Fruit fly (Drosophila melanogaster) whole organism, pupa: ENCODE measurements around the gene nxf2.

Experiments
- CG10348 ChIP-seq: fragments of 200-800 bp; sonication (Bioruptor generic); IDR thresholded peaks from 2 replicates; pipeline ENCODE4 v1.3.6; 2022; ENCODE audit warnings: missing biosample characterization, missing genetic modification characterization
- CG12605 ChIP-seq: fragments of 200-800 bp; sonication (Bioruptor generic); IDR thresholded peaks from 2 replicates; pipeline ENCODE4 v1.3.6; 2022; ENCODE audit warnings: missing biosample characterization, missing genetic modification characterization
- CG13204 ChIP-seq: fragments of 200-800 bp; sonication (Bioruptor generic); optimal IDR thresholded peaks from 2 replicates; lab custom pipeline; 2018; ENCODE audit warnings: missing biosample characterization, mild to moderate bottlenecking, missing genetic modification characterization, moderate library complexity
- CG14655 ChIP-seq: fragments of 200-800 bp; sonication (Bioruptor generic); optimal IDR thresholded peaks from 3 replicates; lab custom pipeline; 2017; ENCODE audit warnings: mild to moderate bottlenecking, missing biosample characterization, missing genetic modification reagents, missing genetic modification characterization
- CG15710 ChIP-seq: fragments of 200-800 bp; sonication (Bioruptor generic); optimal IDR thresholded peaks from 2 replicates; lab custom pipeline; 2018; ENCODE audit warnings: missing biosample characterization, mild to moderate bottlenecking, missing genetic modification characterization, moderate library complexity
- CG17806 ChIP-seq: fragments of 200-800 bp; sonication (Bioruptor generic); optimal IDR thresholded peaks from 2 replicates; lab custom pipeline; 2018; ENCODE audit warnings: missing biosample characterization, mild to moderate bottlenecking, missing genetic modification characterization, moderate library complexity
- CG32121 ChIP-seq: fragments of 200-800 bp; sonication (Bioruptor generic); IDR thresholded peaks from 2 replicates; pipeline ENCODE4 v1.3.6; 2022; ENCODE audit warnings: missing biosample characterization, missing genetic modification characterization
- CG34367 ChIP-seq: fragments of 200-800 bp; sonication (Bioruptor generic); optimal IDR thresholded peaks from 2 replicates; lab custom pipeline; 2018; ENCODE audit warnings: missing biosample characterization, mild to moderate bottlenecking, missing genetic modification characterization
- CG4496 ChIP-seq: fragments of 200-800 bp; sonication (Bioruptor generic); IDR thresholded peaks from 3 replicates; pipeline ENCODE4 v1.3.6; 2022; ENCODE audit warnings: missing biosample characterization, missing genetic modification characterization
- CG8159 ChIP-seq: fragments of 200-800 bp; sonication (Bioruptor generic); optimal IDR thresholded peaks from 3 replicates; lab custom pipeline; 2018; ENCODE audit warnings: missing biosample characterization, mild to moderate bottlenecking, missing genetic modification characterization, moderate library complexity
- CG8301 ChIP-seq: fragments of 200-800 bp; sonication (Bioruptor generic); optimal IDR thresholded peaks from 2 replicates; lab custom pipeline; 2018; ENCODE audit warnings: missing biosample characterization, mild to moderate bottlenecking, missing genetic modification characterization
- CG9948 ChIP-seq: fragments of 200-800 bp; sonication (Bioruptor generic); optimal IDR thresholded peaks from 2 replicates; lab custom pipeline; 2018; ENCODE audit warnings: missing biosample characterization, mild to moderate bottlenecking, missing genetic modification characterization, moderate library complexity
- D1 ChIP-seq: fragments of 200-800 bp; sonication (Bioruptor generic); optimal IDR thresholded peaks from 2 replicates; lab custom pipeline; 2018; ENCODE audit warnings: missing biosample characterization, mild to moderate bottlenecking, missing genetic modification characterization, moderate library complexity
- EcR ChIP-seq: fragments of 200-800 bp; sonication (Bioruptor generic); optimal IDR thresholded peaks from 3 replicates; lab custom pipeline; 2019; ENCODE audit warnings: missing biosample characterization, missing genetic modification characterization, mild to moderate bottlenecking, moderate library complexity, missing genetic modification reagents
- Ets98B ChIP-seq: fragments of 200-800 bp; sonication (Bioruptor generic); IDR thresholded peaks from 2 replicates; pipeline ENCODE4 v1.3.6; 2022; ENCODE audit warnings: missing biosample characterization, missing genetic modification characterization
- Pif1A ChIP-seq: fragments of 200-800 bp; sonication (Bioruptor generic); optimal IDR thresholded peaks from 3 replicates; lab custom pipeline; 2016; ENCODE audit warnings: missing biosample characterization, missing genetic modification characterization
- Pif1B ChIP-seq: fragments of 200-800 bp; sonication (Bioruptor generic); optimal IDR thresholded peaks from 3 replicates; lab custom pipeline; 2016; ENCODE audit warnings: missing biosample characterization, missing genetic modification characterization
- Snoo ChIP-seq: fragments of 200-800 bp; sonication (Bioruptor generic); optimal IDR thresholded peaks from 3 replicates; lab custom pipeline; 2017; ENCODE audit warnings: missing biosample characterization, mild to moderate bottlenecking, missing genetic modification characterization, inconsistent platforms
- fd96Ca ChIP-seq: fragments of 200-800 bp; sonication (Bioruptor generic); IDR thresholded peaks from 3 replicates; pipeline ENCODE4 v1.3.6; 2022; ENCODE audit warnings: missing biosample characterization, missing genetic modification characterization
- gl ChIP-seq: fragments of 200-800 bp; sonication (Bioruptor generic); optimal IDR thresholded peaks from 2 replicates; lab custom pipeline; 2018; ENCODE audit warnings: missing biosample characterization, mild to moderate bottlenecking, missing genetic modification characterization
- rn ChIP-seq: fragments of 200-800 bp; sonication (Bioruptor generic); IDR thresholded peaks from 2 replicates; pipeline ENCODE4 v1.3.6; 2022; ENCODE audit warnings: missing biosample characterization, missing genetic modification characterization

The nxf2 gene

dm6 chr3L:16610201-16610600 lies 30.1 kb upstream of the nxf2 start, which contains the start of gene Prosbeta6:
Gene Prosbeta6 (minus strand): TSS chr3L:16610418.
- TF ChIP-seq CG17806 (tag; lab: Kevin White, UChicago) (no peak), EcR (GFP tag; lab: Kevin White, UChicago) (no peak), Pif1A (GFP tag; lab: Kevin White, UChicago) (no peak), Ets98B (no peak), gl (tag; lab: Kevin White, UChicago) (no peak), fd96Ca (GFP tag; lab: Robert Waterston, UW) (no peak)

DNA sequence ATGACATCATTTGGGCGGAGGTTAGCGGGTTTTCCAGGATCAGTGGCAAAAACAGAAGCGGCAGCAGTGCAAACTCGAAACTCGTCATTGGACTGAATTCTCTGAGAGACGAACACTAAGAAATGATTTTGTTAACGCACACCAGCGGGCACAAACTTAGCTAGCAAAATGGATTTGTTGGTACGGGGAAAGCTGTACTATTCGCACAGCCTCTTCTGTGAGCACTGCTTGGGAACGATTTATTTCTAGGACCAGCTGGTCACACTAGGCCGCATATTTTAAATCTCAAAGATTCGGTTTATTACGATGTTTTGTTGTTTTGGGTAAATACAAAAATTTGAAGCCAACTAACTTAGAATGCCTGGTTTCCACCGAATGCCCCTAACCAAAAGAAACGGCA lies 29.0 kb upstream of the nxf2 start, which contains the start of gene CG4098:
CG4098 (minus strand) TSS at position 228 of the 400 bp plus-strand sequence.
- TF ChIP-seq Snoo (tag; lab: Kevin White, UChicago): peak; percentile 37
- peak; percentile 34 for TF ChIP-seq CG34367 (tag; lab: Kevin White, UChicago)
- no peak for TF ChIP-seq CG13204 (GFP tag; lab: Kevin White, UChicago)
- TF ChIP-seq CG10348 (GFP tag; lab: Robert Waterston, UW): no peak
- peak; percentile 71 for TF ChIP-seq CG32121
- peak; percentile 30 for TF ChIP-seq CG8159 (tag; lab: Kevin White, UChicago)
- peak; percentile 84 for TF ChIP-seq CG4496 (GFP tag; lab: Robert Waterston, UW)
- TF ChIP-seq CG12605: peak; percentile 67
- peak; percentile 83 for TF ChIP-seq fd96Ca (GFP tag; lab: Robert Waterston, UW)
- peak; percentile 27 for TF ChIP-seq CG14655 (GFP tag; lab: Kevin White, UChicago)
- TF ChIP-seq Pif1B (GFP tag; lab: Kevin White, UChicago): peak; percentile 20
- peak; percentile 83 for TF ChIP-seq Ets98B
- peak; percentile 14 for TF ChIP-seq CG8301
- TF ChIP-seq EcR (GFP tag; lab: Kevin White, UChicago): no peak
- no peak for TF ChIP-seq gl (tag; lab: Kevin White, UChicago)
- peak; percentile 55; the same call in 1 of the 2 replicates for TF ChIP-seq rn (GFP tag; lab: Robert Waterston, UW)
- no peak for TF ChIP-seq CG9948
- TF ChIP-seq CG15710 (tag; lab: Kevin White, UChicago): peak; percentile 47
- TF ChIP-seq D1 (tag; lab: Kevin White, UChicago): no peak
- peak; percentile 42 for TF ChIP-seq CG17806 (tag; lab: Kevin White, UChicago)
- peak; percentile 47 for TF ChIP-seq Pif1A (GFP tag; lab: Kevin White, UChicago)

- TF ChIP-seq Ets98B (no peak), Snoo (tag; lab: Kevin White, UChicago) (peak; percentile 11), CG8159 (tag; lab: Kevin White, UChicago) (peak; percentile 43), CG15710 (tag; lab: Kevin White, UChicago) (peak; percentile 28), CG34367 (tag; lab: Kevin White, UChicago) (peak; percentile 17), CG17806 (tag; lab: Kevin White, UChicago) (peak; percentile 1), CG14655 (GFP tag; lab: Kevin White, UChicago) (peak; percentile 47), gl (tag; lab: Kevin White, UChicago) (no peak)
These were observed 22.6 kb upstream of the nxf2 start, which contains the start of gene Arts for dm6 chr3L:16602736-16603144. Gene Arts (plus strand): TSS chr3L:16602851.

dm6 chr3L:16594922-16595518 lies 14.9 kb upstream of the nxf2 start, which contains the start of the genes spd-2 and Apl:
Gene spd-2 (minus strand): TSS chr3L:16595014.
Gene Apl (plus strand): TSS chr3L:16595181.
- TF ChIP-seq CG12605 (no peak), rn (GFP tag; lab: Robert Waterston, UW) (no peak), Pif1B (GFP tag; lab: Kevin White, UChicago) (no peak), CG13204 (GFP tag; lab: Kevin White, UChicago) (no peak), fd96Ca (GFP tag; lab: Robert Waterston, UW) (no peak), CG10348 (GFP tag; lab: Robert Waterston, UW) (no peak), CG15710 (tag; lab: Kevin White, UChicago) (no peak), gl (tag; lab: Kevin White, UChicago) (no peak), CG17806 (tag; lab: Kevin White, UChicago) (no peak), CG4496 (GFP tag; lab: Robert Waterston, UW) (no peak), CG32121 (no peak), CG14655 (GFP tag; lab: Kevin White, UChicago) (no peak), EcR (GFP tag; lab: Kevin White, UChicago) (no peak), Pif1A (GFP tag; lab: Kevin White, UChicago) (no peak), CG8159 (tag; lab: Kevin White, UChicago) (no peak), CG8301 (no peak), CG34367 (tag; lab: Kevin White, UChicago) (no peak), Snoo (tag; lab: Kevin White, UChicago) (no peak), Ets98B (no peak), D1 (tag; lab: Kevin White, UChicago) (no peak)

DNA sequence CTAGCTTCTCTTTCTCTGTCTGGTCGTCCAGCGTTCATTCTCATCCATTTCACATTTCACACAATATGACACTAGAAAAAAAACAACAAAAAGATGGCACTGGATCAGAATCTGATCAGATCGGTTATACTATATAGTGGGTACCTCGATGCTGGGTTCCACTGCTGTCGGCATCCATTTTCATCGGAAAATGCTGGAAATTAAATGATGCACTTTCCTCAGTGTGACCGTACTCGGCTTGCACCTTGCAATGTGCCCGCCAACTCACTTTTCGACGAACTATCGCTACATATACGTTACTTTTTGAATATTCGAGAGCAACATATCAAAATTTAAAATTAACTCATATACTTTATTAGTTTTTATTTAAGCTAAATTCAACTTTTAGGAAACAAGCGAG lies 10.8 kb upstream of the nxf2 start, which contains the start of gene tra:
tra (minus strand) TSS at position 191 of the 400 bp plus-strand sequence.
- no peak for TF ChIP-seq CG14655 (GFP tag; lab: Kevin White, UChicago)
- no peak for TF ChIP-seq Ets98B
- TF ChIP-seq CG8159 (tag; lab: Kevin White, UChicago): no peak
- TF ChIP-seq Pif1B (GFP tag; lab: Kevin White, UChicago): no peak
- TF ChIP-seq CG4496 (GFP tag; lab: Robert Waterston, UW): no peak
- no peak for TF ChIP-seq CG34367 (tag; lab: Kevin White, UChicago)
- no peak for TF ChIP-seq fd96Ca (GFP tag; lab: Robert Waterston, UW)
- no peak for TF ChIP-seq Pif1A (GFP tag; lab: Kevin White, UChicago)
